Fruit fly (Drosophila melanogaster): ENCODE measurements around the gene CG7714.

DNA sequence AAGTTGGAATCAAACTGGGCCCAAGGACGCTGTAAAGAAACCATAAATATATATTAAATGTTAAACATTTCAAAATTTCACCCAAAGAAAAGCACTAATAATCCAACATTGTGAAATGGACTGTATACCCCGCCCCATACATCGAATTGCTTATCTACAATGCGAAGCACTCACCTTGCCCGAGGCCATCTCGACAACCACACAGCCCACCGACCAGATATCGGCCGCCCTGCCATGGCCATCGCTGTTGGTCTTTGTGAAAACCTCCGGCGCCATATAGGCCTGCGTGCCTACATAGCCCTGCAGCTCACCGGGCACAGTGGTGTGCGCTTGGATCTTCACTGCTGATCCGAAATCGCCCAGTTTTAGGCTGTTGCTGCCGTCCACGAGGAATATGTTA lies 7.3 kb upstream of the CG7714 start:
- no peak for TF ChIP-seq pan (optimal IDR thresholded peaks at IDR 0.05)
- no peak for TF ChIP-seq CG8478 (optimal IDR thresholded peaks at IDR 0.05)
- no peak for TF ChIP-seq psq (optimal IDR thresholded peaks at IDR 0.05)
- no peak for TF ChIP-seq usp (GFP tag; optimal IDR thresholded peaks at IDR 0.05)
- no peak for TF ChIP-seq Dll (optimal IDR thresholded peaks at IDR 0.05)
- TF ChIP-seq EcR (GFP tag; optimal IDR thresholded peaks at IDR 0.05) = no peak
